Worm (Caenorhabditis elegans) whole organism, L4/young adult: Measurements from ENCODE around the gene nspc-20.

Experiments
- W03F9.2 ChIP-seq: fragments of 150-350 bp; optimal IDR thresholded peaks from 2 replicates; lab custom pipeline; 2014; ENCODE audit warnings: missing biosample characterization, missing genetic modification characterization
- him-1 ChIP-seq: sonication (generic microtip); optimal IDR thresholded peaks from 2 replicates; lab custom pipeline; 2016; ENCODE audit warnings: missing genotype, missing genetic modification reagents, missing genetic modification characterization, missing compliant biosample characterization

DNA sequence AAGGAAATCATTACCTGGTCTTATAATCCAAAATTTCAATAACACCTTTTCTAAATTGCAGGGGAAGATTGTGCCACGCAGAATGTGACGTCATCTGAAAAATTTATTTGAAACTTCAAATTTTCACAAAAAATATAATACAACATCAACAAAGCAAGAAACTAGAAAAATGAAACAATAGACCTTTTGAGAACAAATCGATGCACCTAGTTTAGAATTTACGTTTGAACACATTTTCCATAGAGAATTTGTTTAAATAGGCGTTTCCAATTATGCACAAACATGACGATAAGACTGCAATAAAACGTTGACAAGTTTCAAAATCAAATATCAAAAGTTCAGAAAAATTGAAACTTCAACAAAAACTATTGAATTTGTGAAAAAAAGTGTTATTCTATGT lies 17.2 kb downstream of the nspc-20 start, which contains the start of gene fbxa-141:
- TF ChIP-seq him-1 (tag; lab: Kevin White, UChicago) (no peak), W03F9.2 (no peak)
